Worm (Caenorhabditis elegans) whole organism, L2 larva: ENCODE data around the gene R74.8.

Experiments
- C34F6.9 ChIP-seq: fragments of 150-350 bp; optimal IDR thresholded peaks from 2 replicates; lab custom pipeline; 2014; ENCODE audit warnings: missing biosample characterization, missing genetic modification characterization
- Y55F3AM.14 ChIP-seq: fragments of 200-800 bp; sonication (Bioruptor generic); optimal IDR thresholded peaks from 2 replicates; lab custom pipeline; 2018; ENCODE audit warnings: mild to moderate bottlenecking, missing genetic modification characterization, missing compliant biosample characterization
- ZK546.5 ChIP-seq: sonication (generic microtip); optimal IDR thresholded peaks from 2 replicates; lab custom pipeline; 2017; ENCODE audit warnings: missing biosample characterization, missing genetic modification characterization
- alr-1 ChIP-seq: fragments of 150-350 bp; optimal IDR thresholded peaks from 2 replicates; lab custom pipeline; 2014; ENCODE audit warnings: missing biosample characterization, missing genetic modification characterization
- blmp-1 ChIP-seq: sonication (generic microtip); optimal IDR thresholded peaks from 2 replicates; lab custom pipeline; 2017; ENCODE audit warnings: missing genetic modification characterization, mild to moderate bottlenecking, missing compliant biosample characterization, antibody characterized with exemption, moderate library complexity; ENCODE audit not compliant: insufficient read depth
- ceh-16 ChIP-seq: fragments of 150-350 bp; optimal IDR thresholded peaks from 2 replicates; lab custom pipeline; 2014; ENCODE audit warnings: missing biosample characterization, missing genetic modification characterization
- ceh-82 ChIP-seq: fragments of 150-350 bp; optimal IDR thresholded peaks from 2 replicates; lab custom pipeline; 2014; ENCODE audit warnings: missing biosample characterization, missing genetic modification characterization
- crh-2 ChIP-seq: sonication (generic microtip); optimal IDR thresholded peaks from 2 replicates; lab custom pipeline; 2017; ENCODE audit warnings: missing biosample characterization, missing genetic modification characterization
- dmd-4 ChIP-seq: sonication (generic microtip); optimal IDR thresholded peaks from 2 replicates; lab custom pipeline; 2017; ENCODE audit warnings: missing biosample characterization, missing genetic modification characterization
- elt-1 ChIP-seq: fragments of 150-350 bp; optimal IDR thresholded peaks from 2 replicates; lab custom pipeline; 2014; ENCODE audit warnings: missing biosample characterization, missing genetic modification characterization
- elt-3 ChIP-seq: sonication (generic microtip); optimal IDR thresholded peaks from 2 replicates; lab custom pipeline; 2017; ENCODE audit warnings: missing biosample characterization, missing genetic modification characterization
- fos-1 ChIP-seq: fragments of 150-350 bp; optimal IDR thresholded peaks from 2 replicates; lab custom pipeline; 2014; ENCODE audit warnings: missing biosample characterization, missing genetic modification characterization
- gmeb-1 ChIP-seq: fragments of 150-350 bp; optimal IDR thresholded peaks from 2 replicates; lab custom pipeline; 2014; ENCODE audit warnings: missing biosample characterization, missing genetic modification characterization
- lin-11 ChIP-seq: fragments of 150-350 bp; sonication (generic microtip); optimal IDR thresholded peaks from 2 replicates; lab custom pipeline; 2014; ENCODE audit warnings: missing biosample characterization, missing genetic modification characterization, inconsistent platforms, mixed read lengths
- lin-39 ChIP-seq: fragments of 150-350 bp; optimal IDR thresholded peaks from 2 replicates; lab custom pipeline; 2014; ENCODE audit warnings: missing biosample characterization, missing genetic modification reagents, missing genetic modification characterization
- lsy-2 ChIP-seq, 2 experiments: fragments of 150-350 bp in 1 of 2; sonication (generic microtip) in 1 of 2; optimal IDR thresholded peaks; 2 replicates each; lab custom pipeline; 2014 to 2017; ENCODE audit warnings: missing biosample characterization in 2 of 2, missing genetic modification characterization in 2 of 2
- mab-5 ChIP-seq: fragments of 150-350 bp; optimal IDR thresholded peaks from 2 replicates; lab custom pipeline; 2014; ENCODE audit warnings: missing biosample characterization, missing genetic modification characterization
- mdl-1 ChIP-seq, 2 experiments: fragments of 150-350 bp in 1 of 2; sonication (generic microtip) in 1 of 2; optimal IDR thresholded peaks; 2 replicates each; lab custom pipeline; 2017; ENCODE audit warnings: missing biosample characterization in 2 of 2, missing genetic modification characterization in 2 of 2
- nhr-10 ChIP-seq: sonication (generic microtip); optimal IDR thresholded peaks from 2 replicates; lab custom pipeline; 2017; ENCODE audit warnings: missing biosample characterization, missing genetic modification characterization
- nhr-11 ChIP-seq: fragments of 150-350 bp; optimal IDR thresholded peaks from 2 replicates; lab custom pipeline; 2014; ENCODE audit warnings: missing biosample characterization, missing genetic modification characterization
- nhr-129 ChIP-seq: fragments of 150-350 bp; optimal IDR thresholded peaks from 2 replicates; lab custom pipeline; 2014; ENCODE audit warnings: missing biosample characterization, missing genetic modification characterization
- nhr-23 ChIP-seq: fragments of 150-350 bp; optimal IDR thresholded peaks from 2 replicates; lab custom pipeline; 2014; ENCODE audit warnings: missing biosample characterization, missing genetic modification reagents, missing genetic modification characterization
- nhr-25 ChIP-seq: fragments of 150-350 bp; sonication (generic microtip); optimal IDR thresholded peaks from 3 replicates; lab custom pipeline; 2014; ENCODE audit warnings: missing biosample characterization, missing genetic modification characterization
- nhr-6 ChIP-seq: fragments of 150-350 bp; optimal IDR thresholded peaks from 2 replicates; lab custom pipeline; 2014; ENCODE audit warnings: missing biosample characterization, missing genetic modification characterization
- peb-1 ChIP-seq: fragments of 150-350 bp; optimal IDR thresholded peaks from 2 replicates; lab custom pipeline; 2014; ENCODE audit warnings: missing biosample characterization, missing genetic modification characterization
- sem-4 ChIP-seq: fragments of 150-350 bp; optimal IDR thresholded peaks from 2 replicates; lab custom pipeline; 2014; ENCODE audit warnings: missing biosample characterization, missing genetic modification reagents, missing genetic modification characterization
- sma-3 ChIP-seq: sonication (generic microtip); optimal IDR thresholded peaks from 2 replicates; lab custom pipeline; 2016; ENCODE audit warnings: missing genetic modification reagents, missing genetic modification characterization, missing compliant biosample characterization
- snpc-4 ChIP-seq: fragments of 150-350 bp; optimal IDR thresholded peaks from 2 replicates; lab custom pipeline; 2014; ENCODE audit warnings: missing biosample characterization, missing genetic modification characterization
- unc-55 ChIP-seq: fragments of 150-350 bp; sonication (generic microtip); optimal IDR thresholded peaks from 3 replicates; lab custom pipeline; 2014; ENCODE audit warnings: missing biosample characterization, missing genetic modification reagents, missing genetic modification characterization
- unc-62 ChIP-seq: fragments of 150-350 bp; optimal IDR thresholded peaks from 2 replicates; lab custom pipeline; 2014; ENCODE audit warnings: missing biosample characterization, missing genetic modification reagents, missing genetic modification characterization
- zag-1 ChIP-seq: fragments of 150-350 bp; optimal IDR thresholded peaks from 2 replicates; lab custom pipeline; 2014; ENCODE audit warnings: missing biosample characterization, missing genetic modification characterization
- ztf-1 ChIP-seq: fragments of 200-800 bp; sonication (Bioruptor generic); conservative IDR thresholded peaks from 2 replicates; pipeline ENCODE4 v1.3.6; 2022; ENCODE audit warnings: missing genetic modification characterization, missing compliant biosample characterization
- ztf-4 ChIP-seq: fragments of 150-350 bp; optimal IDR thresholded peaks from 2 replicates; lab custom pipeline; 2014; ENCODE audit warnings: missing biosample characterization, missing genetic modification characterization

R74.8 gene

ce11 chrIII:4204964-4205363 is 1.1 kb upstream of the R74.8 start:
- TF ChIP-seq ceh-16 (no peak), blmp-1 (tag; lab: Kevin White, UChicago) (no peak), elt-1 (tag; lab: Kevin White, UChicago) (no peak), ztf-4 (tag; lab: Kevin White, UChicago) (no peak), ztf-1 (GFP tag; lab: Robert Waterston, UW) (no peak), dmd-4 (tag; lab: Kevin White, UChicago) (no peak), peb-1 (tag; lab: Kevin White, UChicago) (no peak)

- no peak for TF ChIP-seq nhr-25 (tag; lab: Kevin White, UChicago)
- no peak for TF ChIP-seq lin-11 (tag; lab: Kevin White, UChicago)
- no peak for TF ChIP-seq elt-3 (tag; lab: Kevin White, UChicago)
- TF ChIP-seq mab-5 (tag; lab: Kevin White, UChicago): no peak
- no peak for TF ChIP-seq snpc-4
- TF ChIP-seq ZK546.5 (tag; lab: Kevin White, UChicago): no peak
- TF ChIP-seq nhr-129 (tag; lab: Kevin White, UChicago): peak; percentile 8
Measured at ce11 chrIII:4208210-4208609, 2.1 kb downstream of the R74.8 start.

DNA sequence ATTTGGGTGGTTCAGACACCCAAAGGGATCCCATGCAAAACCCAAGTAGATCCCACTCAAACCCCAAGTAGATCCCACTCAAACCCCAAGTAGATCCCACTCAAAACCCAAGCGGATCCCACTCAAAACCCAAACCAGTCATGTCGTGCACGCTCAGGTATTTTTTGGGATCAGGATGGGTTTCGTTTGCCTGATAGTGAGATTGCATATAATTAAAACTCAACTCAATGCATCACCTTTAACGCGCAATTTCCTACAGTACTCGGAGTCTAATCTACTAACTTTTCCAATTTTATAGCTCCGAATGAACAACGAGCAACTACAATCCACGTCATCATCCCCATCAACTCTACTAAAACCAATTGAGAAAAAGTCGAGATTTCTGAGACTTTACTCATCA is 3.1 kb downstream of the R74.8 start, which contains the start of gene phlp-2:
Gene phlp-2, plus strand, starts transcription at position 301 of the 400 bp plus-strand sequence.
- TF ChIP-seq ceh-16 (no peak), lin-11 (tag; lab: Kevin White, UChicago) (no peak), dmd-4 (tag; lab: Kevin White, UChicago) (no peak), sem-4 (tag; lab: Kevin White, UChicago) (no peak), ztf-1 (GFP tag; lab: Robert Waterston, UW) (no peak), ceh-82 (tag; lab: Kevin White, UChicago) (no peak), unc-62 (GFP tag; lab: Kevin White, UChicago) (no peak), elt-1 (tag; lab: Kevin White, UChicago) (no peak), mab-5 (tag; lab: Kevin White, UChicago) (no peak), gmeb-1 (tag; lab: Kevin White, UChicago) (no peak)

- TF ChIP-seq nhr-6 (tag; lab: Kevin White, UChicago) (no peak), ceh-82 (tag; lab: Kevin White, UChicago) (no peak), nhr-23 (no peak), lin-39 (tag; lab: Kevin White, UChicago) (no peak), zag-1 (tag; lab: Kevin White, UChicago) (no peak), blmp-1 (tag; lab: Kevin White, UChicago) (no peak), peb-1 (tag; lab: Kevin White, UChicago) (no peak), crh-2 (tag; lab: Kevin White, UChicago) (no peak), fos-1 (tag; lab: Kevin White, UChicago) (no peak), mab-5 (tag; lab: Kevin White, UChicago) (no peak), mdl-1 (tag; optimal IDR thresholded peaks at IDR 0.05; lab: Kevin White, UChicago) (no peak), nhr-10 (tag; lab: Kevin White, UChicago) (no peak), lin-11 (tag; lab: Kevin White, UChicago) (no peak), Y55F3AM.14 (GFP tag; lab: Kevin White, UChicago) (no peak), alr-1 (tag; lab: Kevin White, UChicago) (no peak), ztf-1 (GFP tag; lab: Robert Waterston, UW) (no peak), nhr-11 (tag; lab: Kevin White, UChicago) (no peak), unc-55 (GFP tag; lab: Kevin White, UChicago) (no peak)
Measured at ce11 chrIII:4210661-4211060, 4.6 kb downstream of the R74.8 start.

DNA sequence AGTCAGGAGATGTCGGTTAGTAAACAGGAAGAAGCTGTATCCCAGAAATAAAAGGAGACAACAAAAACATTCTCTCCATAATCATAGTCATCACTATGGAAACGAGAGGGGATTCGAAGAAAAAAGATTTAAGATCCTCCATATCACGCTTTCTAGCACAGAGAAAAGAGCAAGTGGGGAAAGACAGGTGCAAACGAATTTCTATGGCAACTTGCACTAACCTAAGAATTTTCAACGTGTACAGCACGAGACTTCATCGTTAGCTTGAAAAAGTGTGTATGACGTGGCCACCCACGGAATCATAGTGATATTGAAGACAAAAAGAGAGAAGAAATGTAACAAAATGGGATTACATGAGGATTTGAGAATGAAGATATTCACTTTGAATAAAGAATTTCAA is 14.8 kb downstream of the R74.8 start:
- TF ChIP-seq crh-2 (tag; lab: Kevin White, UChicago) (peak; percentile 5), ztf-1 (GFP tag; lab: Robert Waterston, UW) (no peak), peb-1 (tag; lab: Kevin White, UChicago) (no peak), sma-3 (no peak), lsy-2 (tag; optimal IDR thresholded peaks at IDR 0.05; lab: Kevin White, UChicago) (peak in 1 of 2 experiments; percentile 27), C34F6.9 (tag; lab: Kevin White, UChicago) (peak; percentile 39), zag-1 (tag; lab: Kevin White, UChicago) (no peak)
